Worm (Caenorhabditis elegans) whole organism, mixed stage, embryonic: ENCODE results near the gene srh-47.

Experiments used
- bed-3 ChIP-seq: fragments of 200-800 bp; sonication (Bioruptor generic); optimal IDR thresholded peaks from 3 replicates; lab custom pipeline; 2018; ENCODE audit warnings: mild to moderate bottlenecking, missing genetic modification characterization, moderate library complexity, missing compliant biosample characterization
- elt-3 ChIP-seq: fragments of 150-350 bp; optimal IDR thresholded peaks from 2 replicates; lab custom pipeline; 2014; ENCODE audit warnings: missing biosample characterization, missing genetic modification characterization
- flh-1 ChIP-seq: fragments of 200-800 bp; sonication (Bioruptor generic); optimal IDR thresholded peaks from 2 replicates; lab custom pipeline; 2018; ENCODE audit warnings: mild to moderate bottlenecking, missing genetic modification characterization, moderate library complexity, missing compliant biosample characterization
- snpc-4 ChIP-seq: fragments of 150-350 bp; optimal IDR thresholded peaks from 2 replicates; lab custom pipeline; 2014; ENCODE audit warnings: missing biosample characterization, missing genetic modification characterization

ce11 chrV:11302698-11303097 is 2.3 kb upstream of the srh-47 start, which contains the start of gene srh-46:
- TF ChIP-seq elt-3 (tag; lab: Kevin White, UChicago) (no peak), flh-1 (no peak), bed-3 (no peak), snpc-4 (no peak)
